Worm (Caenorhabditis elegans): ENCODE measurements around the gene gad-1.

- TF ChIP-seq nhr-90 (tag; optimal IDR thresholded peaks at IDR 0.05; ENCODE audit: poor library complexity) (no peak), ceh-82 (tag; optimal IDR thresholded peaks at IDR 0.05) (no peak), snpc-4 (tag; optimal IDR thresholded peaks at IDR 0.05) (no peak), mep-1 (tag; optimal IDR thresholded peaks at IDR 0.05) (no peak), ceh-88 (GFP tag; IDR thresholded peaks at IDR 0.05) (no peak), nhr-237 (tag; optimal IDR thresholded peaks at IDR 0.05) (no peak), ztf-11 (tag; optimal IDR thresholded peaks at IDR 0.05) (peak in 1 of 2 experiments; percentile 3), lin-14 (GFP tag; optimal IDR thresholded peaks at IDR 0.05) (peak; percentile 50)
Observed at ce11 chrV:6458302-6458998, 25.2 kb upstream of the gad-1 start.
